Fruit fly (Drosophila melanogaster) whole organism, embryonic: ENCODE data around the gene obst-G.
A peak's percentile ranks its signal among the peaks of the same experiment; 100 is the strongest.

Source experiments
- Aef1 ChIP-seq: fragments of 200-800 bp; sonication (Bioruptor generic); IDR thresholded peaks from 3 replicates; pipeline ENCODE4 v1.3.6; 2022; ENCODE audit warnings: missing biosample characterization, missing genetic modification characterization
- Atf6 ChIP-seq: fragments of 200-800 bp; sonication (Bioruptor generic); IDR thresholded peaks from 2 replicates; pipeline ENCODE4 v1.3.6; 2022; ENCODE audit warnings: missing biosample characterization, missing genetic modification characterization
- B-H1 ChIP-seq: fragments of 200-800 bp; sonication (Bioruptor generic); IDR thresholded peaks from 3 replicates; pipeline ENCODE4 v1.3.6; 2022; ENCODE audit warnings: missing biosample characterization, missing genetic modification characterization
- BtbVII ChIP-seq: fragments of 200-800 bp; sonication (Bioruptor generic); optimal IDR thresholded peaks from 3 replicates; lab custom pipeline; 2017; ENCODE audit warnings: missing biosample characterization, mild to moderate bottlenecking, missing genetic modification characterization
- CG1233 ChIP-seq: fragments of 200-800 bp; sonication (Bioruptor generic); optimal IDR thresholded peaks from 4 replicates; lab custom pipeline; 2018; ENCODE audit warnings: missing biosample characterization, mild to moderate bottlenecking, missing genetic modification characterization
- CG14441 ChIP-seq: fragments of 200-800 bp; sonication (Bioruptor generic); IDR thresholded peaks from 2 replicates; pipeline ENCODE4 v1.3.6; 2022; ENCODE audit warnings: missing biosample characterization, missing genetic modification characterization
- CG15011 ChIP-seq: fragments of 200-800 bp; sonication (Bioruptor generic); optimal IDR thresholded peaks from 3 replicates; lab custom pipeline; 2018; ENCODE audit warnings: missing biosample characterization, mild to moderate bottlenecking, missing genetic modification characterization
- CG16815 ChIP-seq: fragments of 200-800 bp; sonication (Bioruptor generic); optimal IDR thresholded peaks from 3 replicates; lab custom pipeline; 2017; ENCODE audit warnings: missing biosample characterization, mild to moderate bottlenecking, missing genetic modification characterization
- CG1792 ChIP-seq: fragments of 200-800 bp; sonication (Bioruptor generic); optimal IDR thresholded peaks from 2 replicates; lab custom pipeline; 2016; ENCODE audit warnings: missing biosample characterization, missing genetic modification characterization
- CG4282 ChIP-seq: fragments of 200-800 bp; sonication (Bioruptor generic); optimal IDR thresholded peaks from 2 replicates; lab custom pipeline; 2016; ENCODE audit warnings: missing biosample characterization, missing genetic modification characterization
- CG43689 ChIP-seq: fragments of 200-800 bp; sonication (Bioruptor generic); IDR thresholded peaks from 2 replicates; pipeline ENCODE4 v1.3.6; 2022; ENCODE audit warnings: missing biosample characterization, missing genetic modification characterization
- CG5953 ChIP-seq: fragments of 200-800 bp; sonication (Bioruptor generic); IDR thresholded peaks from 2 replicates; pipeline ENCODE4 v1.3.6; 2022; ENCODE audit warnings: missing biosample characterization, missing genetic modification characterization
- CG6683 ChIP-seq: fragments of 200-800 bp; sonication (Bioruptor generic); optimal IDR thresholded peaks from 2 replicates; lab custom pipeline; 2017; ENCODE audit warnings: missing biosample characterization, mild to moderate bottlenecking, missing genetic modification characterization, missing genetic modification reagents
- CG7556 ChIP-seq: fragments of 200-800 bp; sonication (Bioruptor generic); optimal IDR thresholded peaks from 2 replicates; lab custom pipeline; 2017; ENCODE audit warnings: missing biosample characterization, mild to moderate bottlenecking, missing genetic modification characterization
- CG7839 ChIP-seq: fragments of 200-800 bp; sonication (Bioruptor generic); optimal IDR thresholded peaks from 3 replicates; lab custom pipeline; 2018; ENCODE audit warnings: missing biosample characterization, mild to moderate bottlenecking, missing genetic modification characterization, moderate library complexity
- CG7928 ChIP-seq: fragments of 200-800 bp; sonication (Bioruptor generic); optimal IDR thresholded peaks from 2 replicates; lab custom pipeline; 2017; ENCODE audit warnings: missing biosample characterization, mild to moderate bottlenecking, missing genetic modification characterization
- CG8388 ChIP-seq: fragments of 200-800 bp; sonication (Bioruptor generic); optimal IDR thresholded peaks from 2 replicates; lab custom pipeline; 2019; ENCODE audit warnings: missing biosample characterization, mild to moderate bottlenecking, missing genetic modification characterization, moderate library complexity
- CG9876 ChIP-seq: fragments of 200-800 bp; sonication (Bioruptor generic); optimal IDR thresholded peaks from 2 replicates; lab custom pipeline; 2016; ENCODE audit warnings: missing biosample characterization, missing genetic modification characterization
- CTCF ChIP-seq: fragments of 200-800 bp; sonication (Bioruptor generic); optimal IDR thresholded peaks from 2 replicates; lab custom pipeline; 2017; ENCODE audit warnings: missing biosample characterization, mild to moderate bottlenecking, missing genetic modification characterization, moderate library complexity
- Camta ChIP-seq: fragments of 200-800 bp; sonication (Bioruptor generic); optimal IDR thresholded peaks from 2 replicates; lab custom pipeline; 2016; ENCODE audit warnings: missing biosample characterization, missing genetic modification characterization
- CkIIα-i1 ChIP-seq: fragments of 200-800 bp; sonication (Bioruptor generic); IDR thresholded peaks from 2 replicates; pipeline ENCODE4 v1.3.6; 2022; ENCODE audit warnings: missing biosample characterization, missing genetic modification characterization
- Dbx ChIP-seq: fragments of 200-800 bp; sonication (Bioruptor generic); IDR thresholded peaks from 3 replicates; pipeline ENCODE4 v1.3.6; 2022; ENCODE audit warnings: missing biosample characterization, missing genetic modification characterization
- Ets65A ChIP-seq: fragments of 200-800 bp; sonication (Bioruptor generic); peaks from one replicate; lab custom pipeline; 2016; ENCODE audit warnings: missing biosample characterization, missing genetic modification characterization
- Fer3 ChIP-seq: fragments of 200-800 bp; sonication (Bioruptor generic); optimal IDR thresholded peaks from 2 replicates; lab custom pipeline; 2018; ENCODE audit warnings: missing biosample characterization, mild to moderate bottlenecking, missing genetic modification characterization, moderate library complexity
- Hmr ChIP-seq: fragments of 200-800 bp; sonication (Bioruptor generic); optimal IDR thresholded peaks from 3 replicates; lab custom pipeline; 2017; ENCODE audit warnings: mild to moderate bottlenecking, missing biosample characterization, missing genetic modification reagents, missing genetic modification characterization
- Hmx ChIP-seq: fragments of 200-800 bp; sonication (Bioruptor generic); optimal IDR thresholded peaks from 2 replicates; lab custom pipeline; 2016; ENCODE audit warnings: missing biosample characterization, missing genetic modification characterization
- Lpt ChIP-seq: fragments of >200 bp; optimal IDR thresholded peaks from 2 replicates; lab custom pipeline; 2018; ENCODE audit warnings: missing biosample characterization, missing genetic modification characterization
- NK7.1 ChIP-seq: fragments of 200-800 bp; sonication (Bioruptor generic); optimal IDR thresholded peaks from 3 replicates; lab custom pipeline; 2016; ENCODE audit warnings: missing biosample characterization, missing genetic modification characterization
- Opbp ChIP-seq: fragments of 200-800 bp; sonication (Bioruptor generic); IDR thresholded peaks from 3 replicates; pipeline ENCODE4 v1.3.6; 2022; ENCODE audit warnings: missing biosample characterization, missing genetic modification characterization; ENCODE audit not compliant: partially characterized antibody
- Sin3A ChIP-seq: fragments of >200 bp; optimal IDR thresholded peaks from 2 replicates; lab custom pipeline; 2018
- Sox102F ChIP-seq: fragments of 200-800 bp; sonication (Bioruptor generic); optimal IDR thresholded peaks from 2 replicates; lab custom pipeline; 2018; ENCODE audit warnings: missing biosample characterization, mild to moderate bottlenecking, missing genetic modification characterization, moderate library complexity
- Vsx1 ChIP-seq: fragments of 200-800 bp; sonication (Bioruptor generic); optimal IDR thresholded peaks from 2 replicates; lab custom pipeline; 2017; ENCODE audit warnings: missing biosample characterization, mild to moderate bottlenecking, missing genetic modification characterization, missing genetic modification reagents
- amos ChIP-seq: fragments of 200-800 bp; sonication (Bioruptor generic); IDR thresholded peaks from 2 replicates; pipeline ENCODE4 v1.3.6; 2022; ENCODE audit warnings: missing biosample characterization, missing genetic modification characterization; ENCODE audit not compliant: partially characterized antibody
- ash1 ChIP-seq: fragments of 200-800 bp; sonication (Bioruptor generic); optimal IDR thresholded peaks from 2 replicates; lab custom pipeline; 2018; ENCODE audit warnings: missing biosample characterization, mild to moderate bottlenecking, missing genetic modification characterization
- cad ChIP-seq: fragments of >200 bp; optimal IDR thresholded peaks from 2 replicates; lab custom pipeline; 2017; ENCODE audit warnings: missing biosample characterization, missing genetic modification characterization
- ci ChIP-seq: fragments of 200-800 bp; sonication (Bioruptor generic); IDR thresholded peaks from 3 replicates; pipeline ENCODE4 v1.3.6; 2022; ENCODE audit warnings: missing biosample characterization, missing genetic modification characterization
- disco-r ChIP-seq: fragments of 200-800 bp; sonication (Bioruptor generic); optimal IDR thresholded peaks from 2 replicates; lab custom pipeline; 2016; ENCODE audit warnings: missing biosample characterization, missing genetic modification characterization
- emc ChIP-seq: fragments of 200-800 bp; sonication (Bioruptor generic); optimal IDR thresholded peaks from 2 replicates; lab custom pipeline; 2016; ENCODE audit warnings: missing biosample characterization, missing genetic modification characterization
- en ChIP-seq: fragments of 200-800 bp; sonication (Bioruptor generic); optimal IDR thresholded peaks from 2 replicates; lab custom pipeline; 2016; ENCODE audit warnings: missing biosample characterization, missing genetic modification characterization
- eve ChIP-seq, 2 experiments: fragments of >200 bp; optimal IDR thresholded peaks; 2 replicates each; lab custom pipeline; 2017; ENCODE audit warnings: missing biosample characterization in 2 of 2, missing genetic modification characterization in 2 of 2
- grn ChIP-seq: fragments of 200-800 bp; sonication (Bioruptor generic); optimal IDR thresholded peaks from 3 replicates; lab custom pipeline; 2017; ENCODE audit warnings: missing biosample characterization, missing genetic modification characterization
- ind ChIP-seq: fragments of 200-800 bp; sonication (Bioruptor generic); optimal IDR thresholded peaks from 3 replicates; lab custom pipeline; 2016; ENCODE audit warnings: missing biosample characterization, missing genetic modification characterization
- jing ChIP-seq: fragments of 200-800 bp; sonication (Bioruptor generic); optimal IDR thresholded peaks from 2 replicates; lab custom pipeline; 2018; ENCODE audit warnings: missing biosample characterization, mild to moderate bottlenecking, missing genetic modification characterization
- klu ChIP-seq: fragments of 200-800 bp; sonication (Bioruptor generic); IDR thresholded peaks from 2 replicates; pipeline ENCODE4 v1.3.6; 2022; ENCODE audit warnings: missing biosample characterization, missing genetic modification characterization
- sima ChIP-seq: fragments of 200-800 bp; sonication (Bioruptor generic); optimal IDR thresholded peaks from 2 replicates; lab custom pipeline; 2016; ENCODE audit warnings: missing biosample characterization, missing genetic modification characterization
- sisA ChIP-seq: fragments of 200-800 bp; sonication (Bioruptor generic); IDR thresholded peaks from 2 replicates; pipeline ENCODE4 v1.3.6; 2022; ENCODE audit warnings: missing biosample characterization, missing genetic modification characterization
- slou ChIP-seq: fragments of 200-800 bp; sonication (Bioruptor generic); optimal IDR thresholded peaks from 3 replicates; lab custom pipeline; 2016; ENCODE audit warnings: missing biosample characterization, missing genetic modification characterization
- stc ChIP-seq: fragments of 200-800 bp; sonication (Bioruptor generic); IDR thresholded peaks from 2 replicates; pipeline ENCODE4 v1.3.6; 2022; ENCODE audit warnings: missing biosample characterization, missing genetic modification characterization
- tup ChIP-seq: fragments of 200-800 bp; sonication (Bioruptor generic); optimal IDR thresholded peaks from 2 replicates; lab custom pipeline; 2016; ENCODE audit warnings: missing biosample characterization, mild to moderate bottlenecking, missing genetic modification characterization, moderate library complexity
- unc-4 ChIP-seq: fragments of 200-800 bp; sonication (Bioruptor generic); IDR thresholded peaks from 2 replicates; pipeline ENCODE4 v1.3.6; 2022; ENCODE audit warnings: missing biosample characterization, missing genetic modification characterization; ENCODE audit not compliant: partially characterized antibody
- zf30C ChIP-seq: fragments of 200-800 bp; sonication (Bioruptor generic); optimal IDR thresholded peaks from 3 replicates; lab custom pipeline; 2018; ENCODE audit warnings: missing biosample characterization, mild to moderate bottlenecking, missing genetic modification characterization

The obst-G gene

dm6 chr3L:12002321-12003248 is 49.5 kb upstream of the obst-G start, which contains the start of the genes Pop2 and CG6928 (continued):
- TF ChIP-seq NK7.1 (GFP tag; lab: Kevin White, UChicago) (peak; percentile 34), Vsx1 (GFP tag; lab: Kevin White, UChicago) (peak; percentile 38), amos (peak; percentile 83), Hmx (GFP tag; lab: Kevin White, UChicago) (peak; percentile 47), ash1 (GFP tag; lab: Kevin White, UChicago) (no peak), Fer3 (peak; percentile 22), CG9876 (GFP tag; lab: Kevin White, UChicago) (peak; percentile 79), jing (no peak), cad (no peak), Opbp (GFP tag; lab: Robert Waterston, UW) (peak; percentile 79), zf30C (GFP tag; lab: Kevin White, UChicago) (no peak), Aef1 (GFP tag; lab: Robert Waterston, UW) (peak; percentile 62), Sox102F (GFP tag; lab: Kevin White, UChicago) (peak; percentile 54), slou (GFP tag; lab: Kevin White, UChicago) (peak; percentile 56), Sin3A (lab: Kevin White, UChicago) (peak; percentile 99), CG5953 (GFP tag; lab: Robert Waterston, UW) (no peak), sima (GFP tag; lab: Kevin White, UChicago) (peak; percentile 24), eve (GFP tag; optimal IDR thresholded peaks at IDR 0.05; lab: Kevin White, UChicago) (no peak), CTCF (peak; percentile 97), grn (GFP tag; lab: Kevin White, UChicago) (no peak), Ets65A (peak; percentile 99), Camta (GFP tag; lab: Kevin White, UChicago) (peak; percentile 70), disco-r (peak; percentile 72), ind (GFP tag; lab: Kevin White, UChicago) (peak; percentile 80), stc (GFP tag; lab: Robert Waterston, UW) (no peak), CG16815 (peak; percentile 56), CG8388 (peak; percentile 78), CG1792 (GFP tag; lab: Kevin White, UChicago) (peak; percentile 66), emc (GFP tag; lab: Kevin White, UChicago) (peak; percentile 72), Dbx (GFP tag; lab: Robert Waterston, UW) (peak; percentile 86), CG15011 (GFP tag; lab: Kevin White, UChicago) (peak; percentile 31), CG7556 (peak; percentile 52), CG4282 (peak; percentile 89), CG7839 (tag; lab: Kevin White, UChicago) (peak; percentile 61), klu (GFP tag; lab: Robert Waterston, UW) (no peak; the same call in 1 of the 2 replicates), B-H1 (GFP tag; lab: Robert Waterston, UW) (peak; percentile 55; the same call in 2 of the 3 replicates), CG6683 (GFP tag; lab: Kevin White, UChicago) (no peak), ci (GFP tag; lab: Robert Waterston, UW) (peak; percentile 83), CG14441 (peak; percentile 66), CG7928 (peak; percentile 79), Hmr (GFP tag; lab: Kevin White, UChicago) (peak; percentile 79), en (GFP tag; lab: Kevin White, UChicago) (no peak), CG1233 (GFP tag; lab: Kevin White, UChicago) (peak; percentile 50), sisA (peak; percentile 74), CG43689 (GFP tag; lab: Robert Waterston, UW) (no peak), tup (GFP tag; lab: Kevin White, UChicago) (peak; percentile 55), unc-4 (GFP tag; lab: Robert Waterston, UW) (peak; percentile 88), Atf6 (GFP tag; lab: Robert Waterston, UW) (peak; percentile 73), BtbVII (GFP tag; lab: Kevin White, UChicago) (no peak), CkIIα-i1 (GFP tag; lab: Robert Waterston, UW) (no peak), Lpt (GFP tag; lab: Kevin White, UChicago) (no peak)
